Fruit fly (Drosophila melanogaster): Measurements from ENCODE around the gene SH3PX1.

SH3PX1 gene

dm6 chr3L:9704162-9704748 lies 9.4 kb downstream of the SH3PX1 start, which contains the start of gene CG16711 (continued):
- TF ChIP-seq Med (GFP tag) (no peak), CG3838 (GFP tag; optimal IDR thresholded peaks at IDR 0.05) (no peak), Hand (GFP tag; optimal IDR thresholded peaks at IDR 0.05) (no peak), CG1603 (tag; optimal IDR thresholded peaks at IDR 0.05) (no peak), pzg (GFP tag; optimal IDR thresholded peaks at IDR 0.05) (peak; percentile 60), gcm (GFP tag; optimal IDR thresholded peaks at IDR 0.05) (no peak), bcd (GFP tag; optimal IDR thresholded peaks at IDR 0.05) (no peak), Xrp1 (GFP tag; IDR thresholded peaks at IDR 0.05) (no peak), lola (GFP tag; optimal IDR thresholded peaks at IDR 0.05) (no peak), CG17568 (GFP tag; optimal IDR thresholded peaks at IDR 0.05) (no peak), br (optimal IDR thresholded peaks at IDR 0.05) (no peak), CG9932 (GFP tag; IDR thresholded peaks at IDR 0.05) (no peak), onecut (GFP tag; IDR thresholded peaks at IDR 0.05) (peak; percentile 95), Dad (GFP tag; optimal IDR thresholded peaks at IDR 0.05) (no peak), bsh (GFP tag; optimal IDR thresholded peaks at IDR 0.05) (no peak), Ravus (GFP tag; IDR thresholded peaks at IDR 0.05) (no peak), CG10565 (GFP tag; optimal IDR thresholded peaks at IDR 0.05) (no peak), zen2 (GFP tag; IDR thresholded peaks at IDR 0.05; ENCODE audit: partially characterized antibody) (peak; percentile 94), CG2129 (GFP tag; IDR thresholded peaks at IDR 0.05; ENCODE audit: partially characterized antibody) (peak; percentile 65), Dip3 (GFP tag; optimal IDR thresholded peaks at IDR 0.05) (no peak), CG31365 (tag; optimal IDR thresholded peaks at IDR 0.05) (no peak), Usf (GFP tag; optimal IDR thresholded peaks at IDR 0.05) (no peak), Mrtf (GFP tag; IDR thresholded peaks at IDR 0.05) (no peak), dan (GFP tag; IDR thresholded peaks at IDR 0.05) (no peak), CG4820 (GFP tag; optimal IDR thresholded peaks at IDR 0.05) (no peak), YL-1 (GFP tag; optimal IDR thresholded peaks at IDR 0.05) (peak; percentile 68), Neu2 (GFP tag; optimal IDR thresholded peaks at IDR 0.05; ENCODE audit: borderline replicate concordance) (peak; percentile 37), esg (GFP tag; conservative IDR thresholded peaks at IDR 0.05) (no peak), Deaf1 (tag; optimal IDR thresholded peaks at IDR 0.05) (no peak), fd102C (GFP tag; optimal IDR thresholded peaks at IDR 0.05) (no peak), abd-A (tag; optimal IDR thresholded peaks at IDR 0.05) (no peak), Bdp1 (GFP tag; optimal IDR thresholded peaks at IDR 0.05) (no peak), CG11560 (tag; IDR thresholded peaks at IDR 0.05) (no peak), CG15514 (GFP tag; optimal IDR thresholded peaks at IDR 0.05) (peak; percentile 45), hth (optimal IDR thresholded peaks at IDR 0.05) (no peak), tx (GFP tag; optimal IDR thresholded peaks at IDR 0.05) (no peak), lov (optimal IDR thresholded peaks at IDR 0.05) (no peak), lov (GFP tag; IDR thresholded peaks at IDR 0.05) (no peak), gfzf (GFP tag; optimal IDR thresholded peaks at IDR 0.05) (peak; percentile 40), CG2116 (GFP tag; optimal IDR thresholded peaks at IDR 0.05) (peak; percentile 92), unpg (GFP tag; optimal IDR thresholded peaks at IDR 0.05) (no peak), CG10543 (GFP tag; optimal IDR thresholded peaks at IDR 0.05) (no peak), ATbp (GFP tag; optimal IDR thresholded peaks at IDR 0.05) (no peak), CG12744 (GFP tag; optimal IDR thresholded peaks at IDR 0.05) (no peak), CG15479 (GFP tag; optimal IDR thresholded peaks at IDR 0.05) (no peak), D (optimal IDR thresholded peaks at IDR 0.05) (no peak), D (GFP tag; optimal IDR thresholded peaks at IDR 0.05) (no peak), Dll (GFP tag; IDR thresholded peaks at IDR 0.05; ENCODE audit: partially characterized antibody) (peak; percentile 94), CG10431 (GFP tag; optimal IDR thresholded peaks at IDR 0.05) (no peak), cg (GFP tag; optimal IDR thresholded peaks at IDR 0.05) (peak; percentile 58), nerfin-1 (tag; optimal IDR thresholded peaks at IDR 0.05) (no peak)

All from whole organism, embryonic.